Worm (Caenorhabditis elegans): ENCODE results near the gene lron-14.
A peak's percentile ranks its signal among the peaks of the same experiment; 100 is the strongest.

lron-14 gene

DNA sequence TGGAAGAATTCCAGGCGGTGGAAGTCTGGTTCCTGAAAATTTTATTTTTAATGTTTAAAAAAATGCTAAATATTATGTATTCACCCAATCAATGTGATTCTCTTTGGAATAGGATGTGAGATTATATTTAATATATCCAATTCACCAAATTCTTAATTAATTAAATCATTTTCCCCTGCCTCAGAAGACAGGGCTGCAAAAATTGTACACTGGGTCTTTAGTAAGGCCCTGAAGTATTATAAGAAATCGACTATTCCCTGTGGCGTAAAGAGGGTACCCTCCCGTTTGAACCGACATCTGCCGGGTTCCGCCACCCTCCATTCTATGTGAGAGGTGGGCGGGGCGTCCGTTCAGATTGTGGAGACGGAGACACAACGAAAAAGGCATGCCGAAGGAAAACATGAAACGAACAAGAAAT lies 55.2 kb downstream of the lron-14 start:
- TF ChIP-seq flt-1 (GFP tag; IDR thresholded peaks at IDR 0.05), result 0 out of 2 replicates have a peak, but pooled peaks have one; percentile 8
- TF ChIP-seq ceh-13 (GFP tag; optimal IDR thresholded peaks at IDR 0.05), result no peak
- TF ChIP-seq aly-1 (tag; optimal IDR thresholded peaks at IDR 0.05), result no peak
- peak; percentile 37 for TF ChIP-seq tra-4 (tag; optimal IDR thresholded peaks at IDR 0.05)
- peak; percentile 52 for TF ChIP-seq F13C5.2 (tag; optimal IDR thresholded peaks at IDR 0.05)
- TF ChIP-seq pes-1 (GFP tag; IDR thresholded peaks at IDR 0.05), result peak; percentile 49; the same call in 1 of the 2 replicates
- TF ChIP-seq tbx-37 (GFP tag; conservative IDR thresholded peaks at IDR 0.05), result peak; percentile 29; the same call in 1 of the 2 replicates
- TF ChIP-seq B0310.2 (tag; optimal IDR thresholded peaks at IDR 0.05), result peak; percentile 4
- no peak for TF ChIP-seq tbx-11 (GFP tag; IDR thresholded peaks at IDR 0.05)
- peak; percentile 40 for TF ChIP-seq ama-1 (optimal IDR thresholded peaks at IDR 0.05)

Data from whole organism, early embryonic.